Fruit fly (Drosophila melanogaster) whole organism, prepupa: ENCODE data around the gene CG42717.

Source experiments
- CG3032 ChIP-seq: fragments of 200-800 bp; optimal IDR thresholded peaks from 2 replicates; lab custom pipeline; 2019; ENCODE audit warnings: missing biosample characterization, mild to moderate bottlenecking, missing genetic modification characterization, moderate library complexity
- CG3919 ChIP-seq: fragments of 200-800 bp; sonication (Bioruptor generic); optimal IDR thresholded peaks from 3 replicates; lab custom pipeline; 2016; ENCODE audit warnings: missing biosample characterization, missing genetic modification characterization
- CG8119 ChIP-seq: fragments of 200-800 bp; sonication (Bioruptor generic); IDR thresholded peaks from 3 replicates; pipeline ENCODE4 v1.3.6; 2022; ENCODE audit warnings: missing biosample characterization, missing genetic modification characterization
- Met ChIP-seq: fragments of 200-800 bp; sonication (Bioruptor generic); optimal IDR thresholded peaks from 3 replicates; lab custom pipeline; 2016; ENCODE audit warnings: missing biosample characterization, missing genetic modification characterization
- Sox15 ChIP-seq: fragments of 200-800 bp; sonication (Bioruptor generic); optimal IDR thresholded peaks from 3 replicates; lab custom pipeline; 2016; ENCODE audit warnings: missing biosample characterization, missing genetic modification characterization
- dac ChIP-seq: fragments of 200-800 bp; sonication (Bioruptor generic); optimal IDR thresholded peaks from 2 replicates; lab custom pipeline; 2017; ENCODE audit warnings: missing biosample characterization, mild to moderate bottlenecking, missing genetic modification characterization
- eg ChIP-seq: fragments of 200-800 bp; sonication (Bioruptor generic); IDR thresholded peaks from 3 replicates; pipeline ENCODE4 v1.3.6; 2022; ENCODE audit warnings: missing biosample characterization, missing genetic modification characterization
- esn ChIP-seq: fragments of 200-800 bp; sonication (Bioruptor generic); optimal IDR thresholded peaks from 2 replicates; lab custom pipeline; 2016; ENCODE audit warnings: missing biosample characterization, mild to moderate bottlenecking, missing genetic modification characterization, moderate library complexity
- net ChIP-seq: fragments of 200-800 bp; sonication (Bioruptor generic); optimal IDR thresholded peaks from 3 replicates; lab custom pipeline; 2016; ENCODE audit warnings: missing biosample characterization, missing genetic modification characterization

dm6 chr3L:16043045-16043781 lies 10.2 kb upstream of the CG42717 start:
- TF ChIP-seq CG8119 (GFP tag; lab: Robert Waterston, UW) = peak; percentile 90
- peak; percentile 63 for TF ChIP-seq Met
- peak; percentile 92 for TF ChIP-seq CG3032 (tag; lab: Kevin White, UChicago)
- peak; percentile 64 for TF ChIP-seq eg (GFP tag; lab: Robert Waterston, UW)
- TF ChIP-seq Sox15 (GFP tag; lab: Kevin White, UChicago) = peak; percentile 50
- peak; percentile 73 for TF ChIP-seq net (GFP tag; lab: Kevin White, UChicago)
- peak; percentile 76 for TF ChIP-seq esn (GFP tag; lab: Kevin White, UChicago)
- peak; percentile 8 for TF ChIP-seq dac (GFP tag; lab: Kevin White, UChicago)
- TF ChIP-seq CG3919 (GFP tag; lab: Kevin White, UChicago) = peak; percentile 24
